Worm (Caenorhabditis elegans) whole organism, L2 larva: ENCODE measurements around the gene C48B4.13.

Source experiments
- C34F6.9 ChIP-seq: fragments of 150-350 bp; optimal IDR thresholded peaks from 2 replicates; lab custom pipeline; 2014; ENCODE audit warnings: missing biosample characterization, missing genetic modification characterization
- F13H6.1 ChIP-seq: sonication (generic microtip); optimal IDR thresholded peaks from 2 replicates; lab custom pipeline; 2016; ENCODE audit warnings: missing genetic modification characterization, missing compliant biosample characterization
- R02D3.7 ChIP-seq: fragments of 150-350 bp; optimal IDR thresholded peaks from 2 replicates; lab custom pipeline; 2014; ENCODE audit warnings: missing biosample characterization, missing genetic modification characterization
- ZK546.5 ChIP-seq: sonication (generic microtip); optimal IDR thresholded peaks from 2 replicates; lab custom pipeline; 2017; ENCODE audit warnings: missing biosample characterization, missing genetic modification characterization
- alr-1 ChIP-seq: fragments of 150-350 bp; optimal IDR thresholded peaks from 2 replicates; lab custom pipeline; 2014; ENCODE audit warnings: missing biosample characterization, missing genetic modification characterization
- aly-2 ChIP-seq: fragments of 150-350 bp; optimal IDR thresholded peaks from 2 replicates; lab custom pipeline; 2014; ENCODE audit warnings: missing biosample characterization, missing genetic modification characterization
- ama-1 ChIP-seq: fragments of 150-350 bp; optimal IDR thresholded peaks from 2 replicates; lab custom pipeline; 2018; ENCODE audit warnings: inconsistent platforms
- blmp-1 ChIP-seq: sonication (generic microtip); optimal IDR thresholded peaks from 2 replicates; lab custom pipeline; 2017; ENCODE audit warnings: missing genetic modification characterization, mild to moderate bottlenecking, missing compliant biosample characterization, antibody characterized with exemption, moderate library complexity; ENCODE audit not compliant: insufficient read depth
- ceh-16 ChIP-seq: fragments of 150-350 bp; optimal IDR thresholded peaks from 2 replicates; lab custom pipeline; 2014; ENCODE audit warnings: missing biosample characterization, missing genetic modification characterization
- crh-2 ChIP-seq: sonication (generic microtip); optimal IDR thresholded peaks from 2 replicates; lab custom pipeline; 2017; ENCODE audit warnings: missing biosample characterization, missing genetic modification characterization
- dmd-4 ChIP-seq: sonication (generic microtip); optimal IDR thresholded peaks from 2 replicates; lab custom pipeline; 2017; ENCODE audit warnings: missing biosample characterization, missing genetic modification characterization
- egl-27 ChIP-seq: sonication (generic microtip); optimal IDR thresholded peaks from 3 replicates; lab custom pipeline; 2017; ENCODE audit warnings: missing biosample characterization, missing genetic modification reagents, missing genetic modification characterization
- elt-1 ChIP-seq: fragments of 150-350 bp; optimal IDR thresholded peaks from 2 replicates; lab custom pipeline; 2014; ENCODE audit warnings: missing biosample characterization, missing genetic modification characterization
- fos-1 ChIP-seq: fragments of 150-350 bp; optimal IDR thresholded peaks from 2 replicates; lab custom pipeline; 2014; ENCODE audit warnings: missing biosample characterization, missing genetic modification characterization
- lin-11 ChIP-seq: fragments of 150-350 bp; sonication (generic microtip); optimal IDR thresholded peaks from 2 replicates; lab custom pipeline; 2014; ENCODE audit warnings: missing biosample characterization, missing genetic modification characterization, inconsistent platforms, mixed read lengths
- lin-39 ChIP-seq: fragments of 150-350 bp; optimal IDR thresholded peaks from 2 replicates; lab custom pipeline; 2014; ENCODE audit warnings: missing biosample characterization, missing genetic modification reagents, missing genetic modification characterization
- lsy-2 ChIP-seq, 2 experiments: fragments of 150-350 bp in 1 of 2; sonication (generic microtip) in 1 of 2; optimal IDR thresholded peaks; 2 replicates each; lab custom pipeline; 2014 to 2017; ENCODE audit warnings: missing biosample characterization in 2 of 2, missing genetic modification characterization in 2 of 2
- mab-5 ChIP-seq: fragments of 150-350 bp; optimal IDR thresholded peaks from 2 replicates; lab custom pipeline; 2014; ENCODE audit warnings: missing biosample characterization, missing genetic modification characterization
- mbf-1 ChIP-seq: sonication (generic microtip); optimal IDR thresholded peaks from 2 replicates; lab custom pipeline; 2017; ENCODE audit warnings: missing biosample characterization, missing genetic modification characterization
- nhr-11 ChIP-seq: fragments of 150-350 bp; optimal IDR thresholded peaks from 2 replicates; lab custom pipeline; 2014; ENCODE audit warnings: missing biosample characterization, missing genetic modification characterization
- nhr-12 ChIP-seq: fragments of 150-350 bp; optimal IDR thresholded peaks from 2 replicates; lab custom pipeline; 2014; ENCODE audit warnings: missing biosample characterization, missing genetic modification characterization
- nhr-129 ChIP-seq: fragments of 150-350 bp; optimal IDR thresholded peaks from 2 replicates; lab custom pipeline; 2014; ENCODE audit warnings: missing biosample characterization, missing genetic modification characterization
- nhr-21 ChIP-seq: fragments of 150-350 bp; optimal IDR thresholded peaks from 2 replicates; lab custom pipeline; 2014; ENCODE audit warnings: missing biosample characterization, missing genetic modification characterization
- nhr-23 ChIP-seq: fragments of 150-350 bp; optimal IDR thresholded peaks from 2 replicates; lab custom pipeline; 2014; ENCODE audit warnings: missing biosample characterization, missing genetic modification reagents, missing genetic modification characterization
- nhr-237 ChIP-seq: fragments of 150-350 bp; optimal IDR thresholded peaks from 2 replicates; lab custom pipeline; 2014; ENCODE audit warnings: missing biosample characterization, missing genetic modification characterization
- nhr-6 ChIP-seq: fragments of 150-350 bp; optimal IDR thresholded peaks from 2 replicates; lab custom pipeline; 2014; ENCODE audit warnings: missing biosample characterization, missing genetic modification characterization
- nhr-77 ChIP-seq: fragments of 150-350 bp; optimal IDR thresholded peaks from 2 replicates; lab custom pipeline; 2014; ENCODE audit warnings: missing biosample characterization, missing genetic modification characterization
- peb-1 ChIP-seq: fragments of 150-350 bp; optimal IDR thresholded peaks from 2 replicates; lab custom pipeline; 2014; ENCODE audit warnings: missing biosample characterization, missing genetic modification characterization
- sem-4 ChIP-seq: fragments of 150-350 bp; optimal IDR thresholded peaks from 2 replicates; lab custom pipeline; 2014; ENCODE audit warnings: missing biosample characterization, missing genetic modification reagents, missing genetic modification characterization
- skn-1 ChIP-seq: sonication (generic microtip); optimal IDR thresholded peaks from 2 replicates; lab custom pipeline; 2017; ENCODE audit warnings: missing biosample characterization, missing genetic modification characterization
- sma-9 ChIP-seq, 2 experiments: fragments of 150-350 bp in 1 of 2; sonication (generic microtip) in 1 of 2; optimal IDR thresholded peaks; 2 replicates each; lab custom pipeline; 2014 to 2016; ENCODE audit warnings: missing genetic modification characterization in 2 of 2, mild to moderate bottlenecking in 1 of 2, missing biosample characterization in 1 of 2, missing compliant biosample characterization in 1 of 2, missing genetic modification reagents in 1 of 2, moderate library complexity in 1 of 2
- snpc-4 ChIP-seq: fragments of 150-350 bp; optimal IDR thresholded peaks from 2 replicates; lab custom pipeline; 2014; ENCODE audit warnings: missing biosample characterization, missing genetic modification characterization
- unc-39 ChIP-seq: fragments of 150-350 bp; optimal IDR thresholded peaks from 2 replicates; lab custom pipeline; 2014; ENCODE audit warnings: missing biosample characterization, missing genetic modification characterization
- unc-55 ChIP-seq: fragments of 150-350 bp; sonication (generic microtip); optimal IDR thresholded peaks from 3 replicates; lab custom pipeline; 2014; ENCODE audit warnings: missing biosample characterization, missing genetic modification reagents, missing genetic modification characterization
- unc-62 ChIP-seq: fragments of 150-350 bp; optimal IDR thresholded peaks from 2 replicates; lab custom pipeline; 2014; ENCODE audit warnings: missing biosample characterization, missing genetic modification reagents, missing genetic modification characterization
- zag-1 ChIP-seq: fragments of 150-350 bp; optimal IDR thresholded peaks from 2 replicates; lab custom pipeline; 2014; ENCODE audit warnings: missing biosample characterization, missing genetic modification characterization
- ztf-1 ChIP-seq: fragments of 200-800 bp; sonication (Bioruptor generic); conservative IDR thresholded peaks from 2 replicates; pipeline ENCODE4 v1.3.6; 2022; ENCODE audit warnings: missing genetic modification characterization, missing compliant biosample characterization
- ztf-11 ChIP-seq: sonication (generic microtip); optimal IDR thresholded peaks from 2 replicates; lab custom pipeline; 2017; ENCODE audit warnings: missing biosample characterization, missing genetic modification characterization
- ztf-4 ChIP-seq: fragments of 150-350 bp; optimal IDR thresholded peaks from 2 replicates; lab custom pipeline; 2014; ENCODE audit warnings: missing biosample characterization, missing genetic modification characterization

C48B4.13 gene

DNA sequence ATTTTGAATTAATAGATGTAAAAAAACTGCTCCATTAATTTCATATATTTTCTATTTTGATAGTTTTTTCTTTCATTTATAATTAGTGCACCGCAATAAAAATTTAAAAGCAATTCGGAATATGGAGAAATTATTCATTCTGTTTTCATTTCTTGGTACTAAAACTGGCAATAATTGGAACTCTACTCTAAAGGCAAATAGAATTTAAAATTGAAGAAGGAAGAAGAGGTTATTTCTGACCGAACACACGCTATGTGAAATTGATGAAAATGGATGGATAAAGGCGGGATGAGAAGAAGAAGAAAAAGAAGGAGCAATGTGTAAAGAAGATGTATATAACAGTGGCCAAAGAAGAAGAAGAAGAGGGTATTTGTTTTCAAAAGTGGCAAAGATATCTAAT lies 14.7 kb downstream of the C48B4.13 start:
- TF ChIP-seq C34F6.9 (tag; lab: Kevin White, UChicago) (peak; percentile 42), ZK546.5 (tag; lab: Kevin White, UChicago) (no peak)

ce11 chrIII:9585314-9585713 lies 16.8 kb downstream of the C48B4.13 start:
- TF ChIP-seq F13H6.1 (tag; lab: Kevin White, UChicago) (no peak), aly-2 (no peak), ztf-1 (no peak), nhr-21 (no peak), lsy-2 (tag; optimal IDR thresholded peaks at IDR 0.05; lab: Kevin White, UChicago) (peak; percentile 8 to 40), lin-39 (tag; lab: Kevin White, UChicago) (no peak), mbf-1 (tag; lab: Kevin White, UChicago) (no peak), unc-62 (GFP tag; lab: Kevin White, UChicago) (no peak), sma-9 (GFP tag; optimal IDR thresholded peaks at IDR 0.05; lab: Kevin White, UChicago) (peak; percentile 28), sma-9 (tag; optimal IDR thresholded peaks at IDR 0.05; lab: Kevin White, UChicago) (no peak), ztf-4 (no peak), snpc-4 (no peak), C34F6.9 (tag; lab: Kevin White, UChicago) (no peak), ZK546.5 (tag; lab: Kevin White, UChicago) (no peak), sem-4 (peak; percentile 7), blmp-1 (tag; lab: Kevin White, UChicago) (no peak), zag-1 (tag; lab: Kevin White, UChicago) (no peak), lin-11 (no peak), ztf-11 (tag; lab: Kevin White, UChicago) (no peak), dmd-4 (no peak), peb-1 (tag; lab: Kevin White, UChicago) (no peak), egl-27 (tag; lab: Kevin White, UChicago) (no peak), ceh-16 (no peak), ama-1 (no peak)

ce11 chrIII:9590212-9590611 lies 21.7 kb downstream of the C48B4.13 start:
- no peak for TF ChIP-seq lin-39 (tag; lab: Kevin White, UChicago)
- no peak for TF ChIP-seq blmp-1 (tag; lab: Kevin White, UChicago)
- no peak for TF ChIP-seq nhr-23 (tag; lab: Kevin White, UChicago)
- TF ChIP-seq mab-5 (tag; lab: Kevin White, UChicago), result no peak
- no peak for TF ChIP-seq ztf-4
- TF ChIP-seq elt-1 (tag; lab: Kevin White, UChicago), result no peak
- TF ChIP-seq sem-4, result no peak
- no peak for TF ChIP-seq zag-1 (tag; lab: Kevin White, UChicago)
- no peak for TF ChIP-seq R02D3.7 (tag; lab: Kevin White, UChicago)
- no peak for TF ChIP-seq nhr-129 (tag; lab: Kevin White, UChicago)
- no peak for TF ChIP-seq alr-1 (tag; lab: Kevin White, UChicago)
- peak; percentile 44 for TF ChIP-seq crh-2 (tag; lab: Kevin White, UChicago)
- no peak for TF ChIP-seq ceh-16
- TF ChIP-seq unc-39, result no peak
- no peak for TF ChIP-seq lsy-2 (tag; optimal IDR thresholded peaks at IDR 0.05; lab: Kevin White, UChicago)
- no peak for TF ChIP-seq nhr-12
- TF ChIP-seq fos-1 (tag; lab: Kevin White, UChicago), result peak; percentile 84
- peak; percentile 82 for TF ChIP-seq sma-9 (GFP tag; optimal IDR thresholded peaks at IDR 0.05; lab: Kevin White, UChicago)
- no peak for TF ChIP-seq sma-9 (tag; optimal IDR thresholded peaks at IDR 0.05; lab: Kevin White, UChicago)

ce11 chrIII:9592118-9592517 lies 23.6 kb downstream of the C48B4.13 start, which contains the start of gene acox-1.5:
TSS of gene acox-1.5 (minus strand) at chrIII:9592192.
- TF ChIP-seq fos-1 (tag; lab: Kevin White, UChicago), result peak; percentile 83
- no peak for TF ChIP-seq nhr-129 (tag; lab: Kevin White, UChicago)
- TF ChIP-seq ztf-11 (tag; lab: Kevin White, UChicago), result no peak
- TF ChIP-seq sma-9 (GFP tag; optimal IDR thresholded peaks at IDR 0.05; lab: Kevin White, UChicago), result peak; percentile 31
- no peak for TF ChIP-seq sma-9 (tag; optimal IDR thresholded peaks at IDR 0.05; lab: Kevin White, UChicago)
- no peak for TF ChIP-seq snpc-4

DNA sequence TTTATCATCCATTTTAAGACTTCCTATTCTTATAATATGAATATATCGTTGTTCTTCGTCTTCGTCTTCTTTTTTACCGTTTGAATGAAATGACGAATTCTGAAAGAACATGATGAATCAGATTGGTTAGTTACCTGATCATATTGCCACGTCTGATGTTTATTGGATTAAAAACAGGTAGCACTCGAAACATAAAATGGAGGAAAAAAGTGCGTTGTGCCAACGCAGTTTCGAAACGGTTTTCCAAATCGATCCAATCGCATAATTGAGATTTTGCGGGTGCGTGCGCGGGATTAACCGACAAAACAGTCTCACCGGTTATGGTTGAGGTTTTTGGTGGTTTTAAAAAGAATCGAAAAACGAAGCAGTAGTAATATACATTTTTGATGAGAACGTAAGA lies 27.0 kb downstream of the C48B4.13 start, which contains the start of gene rom-2:
TSS of gene rom-2 (minus strand) at position 101 of the 400 bp plus-strand sequence.
- no peak for TF ChIP-seq nhr-237 (tag; lab: Kevin White, UChicago)
- no peak for TF ChIP-seq nhr-77
- TF ChIP-seq alr-1 (tag; lab: Kevin White, UChicago), result no peak
- TF ChIP-seq ztf-1, result no peak
- no peak for TF ChIP-seq mbf-1 (tag; lab: Kevin White, UChicago)
- no peak for TF ChIP-seq egl-27 (tag; lab: Kevin White, UChicago)
- TF ChIP-seq ZK546.5 (tag; lab: Kevin White, UChicago), result no peak
- no peak for TF ChIP-seq ceh-16
- TF ChIP-seq nhr-21, result no peak
- TF ChIP-seq nhr-11 (tag; lab: Kevin White, UChicago), result no peak
- TF ChIP-seq lin-39 (tag; lab: Kevin White, UChicago), result no peak
- TF ChIP-seq C34F6.9 (tag; lab: Kevin White, UChicago), result no peak
- TF ChIP-seq skn-1, result no peak
- no peak for TF ChIP-seq sem-4
- TF ChIP-seq nhr-12, result no peak
- no peak for TF ChIP-seq unc-55
- TF ChIP-seq nhr-6, result no peak
- no peak for TF ChIP-seq crh-2 (tag; lab: Kevin White, UChicago)
- TF ChIP-seq sma-9 (GFP tag; optimal IDR thresholded peaks at IDR 0.05; lab: Kevin White, UChicago), result no peak
- TF ChIP-seq sma-9 (tag; optimal IDR thresholded peaks at IDR 0.05; lab: Kevin White, UChicago), result no peak
- no peak for TF ChIP-seq nhr-23 (tag; lab: Kevin White, UChicago)
